Comparison of ENCODE assay signal across 5 fruit fly cellular contexts in the genomic region with DNA sequence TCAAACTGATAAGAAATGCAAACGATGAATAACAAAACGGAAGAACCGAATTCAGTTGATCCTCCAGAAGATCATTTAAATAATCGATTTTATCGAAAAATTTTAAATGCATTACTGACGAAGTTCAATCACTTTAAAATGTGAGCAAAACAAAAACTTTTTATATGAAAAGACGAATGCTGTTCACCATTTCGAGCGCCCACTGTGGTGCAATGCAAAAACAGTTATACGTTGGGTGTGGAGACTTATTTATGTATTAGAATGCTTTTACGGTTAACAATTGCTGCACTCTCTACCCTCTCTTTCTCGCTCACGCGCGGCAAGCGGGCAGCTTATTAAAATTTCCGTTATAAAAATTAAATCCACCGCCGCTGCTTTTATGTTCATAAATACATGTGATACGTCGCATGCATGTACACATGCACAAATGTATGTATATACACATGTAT.
A peak's percentile ranks its signal among the peaks of the same experiment; 100 is the strongest.
TF ChIP-seq lines count a peak whose summit lies in the region.

No protein-coding gene starts in this region.

TF ChIP-seq in whole organism, adult, 20 proteins besides CTCF, POLR2A, EP300 and RAD21 (continued from another document):
- TF ChIP-seq tj (GFP tag; optimal IDR thresholded peaks at IDR 0.05; lab: Kevin White, UChicago): no peak
- TF ChIP-seq kay (GFP tag; lab: Kevin White, UChicago; ENCODE audit: borderline replicate concordance): no peak

TF ChIP-seq in whole organism, embryonic, 481 proteins besides CTCF, POLR2A, EP300 and RAD21 (continued from another document and continues in another):
- TF ChIP-seq CG1233 (GFP tag; optimal IDR thresholded peaks at IDR 0.05; lab: Kevin White, UChicago) (no peak), pho (GFP tag; optimal IDR thresholded peaks at IDR 0.05; lab: Kevin White, UChicago) (no peak), hkb (optimal IDR thresholded peaks at IDR 0.05; lab: Kevin White, UChicago) (no peak), hkb (GFP tag; IDR thresholded peaks at IDR 0.05; lab: Robert Waterston, UW) (0 out of 2 replicates have a peak, but pooled peaks have one; percentile 10), tgo (GFP tag; IDR thresholded peaks at IDR 0.05; lab: Robert Waterston, UW) (no peak), CG17328 (GFP tag; IDR thresholded peaks at IDR 0.05; lab: Robert Waterston, UW) (no peak), CG1602 (GFP tag; optimal IDR thresholded peaks at IDR 0.05; lab: Kevin White, UChicago) (no peak), gfzf (GFP tag; optimal IDR thresholded peaks at IDR 0.05; lab: Kevin White, UChicago) (no peak), seq (GFP tag; IDR thresholded peaks at IDR 0.05; lab: Robert Waterston, UW) (no peak), aop (GFP tag; IDR thresholded peaks at IDR 0.05; lab: Robert Waterston, UW) (no peak), bsh (GFP tag; optimal IDR thresholded peaks at IDR 0.05; lab: Kevin White, UChicago) (no peak), Blimp-1 (GFP tag; optimal IDR thresholded peaks at IDR 0.05; lab: Kevin White, UChicago) (no peak), Ravus (GFP tag; IDR thresholded peaks at IDR 0.05; lab: Robert Waterston, UW) (no peak), vvl (GFP tag; IDR thresholded peaks at IDR 0.05; lab: Robert Waterston, UW) (peak; percentile 27; the same call in 1 of the 2 replicates), usp (GFP tag; optimal IDR thresholded peaks at IDR 0.05; lab: Kevin White, UChicago) (no peak), CG13287 (GFP tag; IDR thresholded peaks at IDR 0.05; lab: Robert Waterston, UW; ENCODE audit: partially characterized antibody) (no peak), pzg (GFP tag; optimal IDR thresholded peaks at IDR 0.05; lab: Kevin White, UChicago) (no peak), CG30020 (tag; optimal IDR thresholded peaks at IDR 0.05; lab: Kevin White, UChicago) (no peak), Mrtf (GFP tag; IDR thresholded peaks at IDR 0.05; lab: Robert Waterston, UW) (no peak), CG6654 (GFP tag; optimal IDR thresholded peaks at IDR 0.05; lab: Kevin White, UChicago) (no peak), CG15696 (tag; optimal IDR thresholded peaks at IDR 0.05; lab: Kevin White, UChicago) (no peak), lilli (GFP tag; optimal IDR thresholded peaks at IDR 0.05; lab: Kevin White, UChicago) (peak; percentile 6), sens (GFP tag; lab: Kevin White, UChicago) (peak; percentile 46), kay (GFP tag; optimal IDR thresholded peaks at IDR 0.05; lab: Kevin White, UChicago) (no peak), mam (GFP tag; optimal IDR thresholded peaks at IDR 0.05; lab: Kevin White, UChicago) (no peak), Atf-2 (GFP tag; optimal IDR thresholded peaks at IDR 0.05; lab: Kevin White, UChicago) (no peak), trem (tag; optimal IDR thresholded peaks at IDR 0.05; lab: Kevin White, UChicago) (no peak), CrebB (tag; optimal IDR thresholded peaks at IDR 0.05; lab: Kevin White, UChicago) (no peak), Aef1 (GFP tag; IDR thresholded peaks at IDR 0.05; lab: Robert Waterston, UW) (no peak), CG11247 (GFP tag; IDR thresholded peaks at IDR 0.05; lab: Robert Waterston, UW) (no peak), B-H1 (GFP tag; IDR thresholded peaks at IDR 0.05; lab: Robert Waterston, UW) (no peak), gsb-n (tag; optimal IDR thresholded peaks at IDR 0.05; lab: Kevin White, UChicago) (peak; percentile 21), CG15514 (GFP tag; optimal IDR thresholded peaks at IDR 0.05; lab: Kevin White, UChicago) (no peak)

TF ChIP-seq in whole organism, prepupa, 60 proteins besides CTCF, POLR2A, EP300 and RAD21 (continued from another document and continues in another):
- TF ChIP-seq Sox14 (GFP tag; optimal IDR thresholded peaks at IDR 0.05; lab: Kevin White, UChicago) (no peak), CG1621 (tag; optimal IDR thresholded peaks at IDR 0.05; lab: Kevin White, UChicago) (no peak), cyc (GFP tag; optimal IDR thresholded peaks at IDR 0.05; lab: Kevin White, UChicago) (peak; percentile 27), CG10669 (GFP tag; optimal IDR thresholded peaks at IDR 0.05; lab: Kevin White, UChicago) (peak; percentile 28), CG8119 (GFP tag; IDR thresholded peaks at IDR 0.05; lab: Robert Waterston, UW) (0 out of 3 replicates have a peak, but pooled peaks have one; percentile 39), Ets96B (tag; optimal IDR thresholded peaks at IDR 0.05; lab: Kevin White, UChicago) (no peak), Hr38 (GFP tag; optimal IDR thresholded peaks at IDR 0.05; lab: Kevin White, UChicago) (no peak), CG6808 (GFP tag; optimal IDR thresholded peaks at IDR 0.05; lab: Kevin White, UChicago) (no peak), topi (GFP tag; optimal IDR thresholded peaks at IDR 0.05; lab: Kevin White, UChicago) (peak; percentile 52), Blimp-1 (GFP tag; optimal IDR thresholded peaks at IDR 0.05; lab: Kevin White, UChicago) (no peak), CG11294 (GFP tag; IDR thresholded peaks at IDR 0.05; lab: Robert Waterston, UW) (no peak), OdsH (GFP tag; optimal IDR thresholded peaks at IDR 0.05; lab: Kevin White, UChicago) (peak; percentile 54), Met (GFP tag; optimal IDR thresholded peaks at IDR 0.05; lab: Kevin White, UChicago) (peak; percentile 43), CG31627 (GFP tag; optimal IDR thresholded peaks at IDR 0.05; lab: Kevin White, UChicago) (peak; percentile 31), CG7368 (GFP tag; optimal IDR thresholded peaks at IDR 0.05; lab: Kevin White, UChicago) (no peak), CG8632 (GFP tag; optimal IDR thresholded peaks at IDR 0.05; lab: Kevin White, UChicago) (no peak), Hr4 (GFP tag; optimal IDR thresholded peaks at IDR 0.05; lab: Kevin White, UChicago) (peak; percentile 73), ss (GFP tag; optimal IDR thresholded peaks at IDR 0.05; lab: Kevin White, UChicago) (no peak), CG3919 (GFP tag; optimal IDR thresholded peaks at IDR 0.05; lab: Kevin White, UChicago) (peak; percentile 35), CG11762 (GFP tag; optimal IDR thresholded peaks at IDR 0.05; lab: Kevin White, UChicago; ENCODE audit: insufficient read depth) (no peak), CG15336 (GFP tag; IDR thresholded peaks at IDR 0.05; lab: Robert Waterston, UW) (peak; percentile 27; the same call in 1 of the 2 replicates), CG6854 (GFP tag; optimal IDR thresholded peaks at IDR 0.05; lab: Kevin White, UChicago) (no peak), CG34406 (GFP tag; optimal IDR thresholded peaks at IDR 0.05; lab: Kevin White, UChicago) (no peak), Gug (GFP tag; IDR thresholded peaks at IDR 0.05; lab: Robert Waterston, UW) (peak; percentile 37), Smox (GFP tag; optimal IDR thresholded peaks at IDR 0.05; lab: Kevin White, UChicago) (no peak), vri (GFP tag; optimal IDR thresholded peaks at IDR 0.05; lab: Kevin White, UChicago) (peak; percentile 4), esn (GFP tag; optimal IDR thresholded peaks at IDR 0.05; lab: Kevin White, UChicago) (peak; percentile 51), CG4318 (GFP tag; optimal IDR thresholded peaks at IDR 0.05; lab: Kevin White, UChicago) (peak; percentile 28), CG32006 (GFP tag; optimal IDR thresholded peaks at IDR 0.05; lab: Kevin White, UChicago) (peak; percentile 69), salr (GFP tag; optimal IDR thresholded peaks at IDR 0.05; lab: Kevin White, UChicago) (no peak), svp (GFP tag; lab: Kevin White, UChicago) (peak; percentile 90), fkh (GFP tag; optimal IDR thresholded peaks at IDR 0.05; lab: Kevin White, UChicago) (no peak), CG6276 (GFP tag; optimal IDR thresholded peaks at IDR 0.05; lab: Kevin White, UChicago) (no peak)

TF ChIP-seq in whole organism, pupa, 21 proteins besides CTCF, POLR2A, EP300 and RAD21 (continued from another document):
- no peak for TF ChIP-seq EcR (GFP tag; optimal IDR thresholded peaks at IDR 0.05; lab: Kevin White, UChicago)

TF ChIP-seq in whole organism, wandering third instar larva, 38 proteins besides CTCF, POLR2A, EP300 and RAD21 (continued from another document):
- TF ChIP-seq fru (GFP tag; optimal IDR thresholded peaks at IDR 0.05; lab: Kevin White, UChicago): peak; percentile 55
- TF ChIP-seq usp (GFP tag; optimal IDR thresholded peaks at IDR 0.05; lab: Kevin White, UChicago): no peak
